Fruit fly (Drosophila melanogaster) whole organism, embryonic: ENCODE measurements around the gene CG17187.

Experiments used
- BEAF-32 ChIP-seq: fragments of 200-800 bp; sonication (Bioruptor generic); optimal IDR thresholded peaks from 3 replicates; lab custom pipeline; 2017; ENCODE audit warnings: missing biosample characterization, missing genetic modification characterization, mild to moderate bottlenecking, moderate library complexity, missing genetic modification reagents
- CG10267 ChIP-seq: fragments of 200-800 bp; sonication (Bioruptor generic); optimal IDR thresholded peaks from 2 replicates; lab custom pipeline; 2018; ENCODE audit warnings: missing biosample characterization, mild to moderate bottlenecking, missing genetic modification characterization, moderate library complexity
- CG11247 ChIP-seq: fragments of 200-800 bp; sonication (Bioruptor generic); IDR thresholded peaks from 2 replicates; pipeline ENCODE4 v1.3.6; 2022; ENCODE audit warnings: missing biosample characterization, missing genetic modification characterization
- CG12659 ChIP-seq: fragments of 200-800 bp; sonication (Bioruptor generic); optimal IDR thresholded peaks from 3 replicates; lab custom pipeline; 2017; ENCODE audit warnings: mild to moderate bottlenecking, missing biosample characterization, missing genetic modification reagents, missing genetic modification characterization
- CG12744 ChIP-seq: fragments of 200-800 bp; sonication (Bioruptor generic); optimal IDR thresholded peaks from 2 replicates; lab custom pipeline; 2016; ENCODE audit warnings: missing biosample characterization, missing genetic modification characterization
- CG14667 ChIP-seq: fragments of 200-800 bp; sonication (Bioruptor generic); IDR thresholded peaks from 2 replicates; pipeline ENCODE4 v1.3.6; 2022; ENCODE audit warnings: missing biosample characterization, missing genetic modification characterization
- CG15601 ChIP-seq: fragments of 200-800 bp; sonication (Bioruptor generic); optimal IDR thresholded peaks from 3 replicates; lab custom pipeline; 2019; ENCODE audit warnings: missing biosample characterization, mild to moderate bottlenecking, missing genetic modification characterization, moderate library complexity
- CG16779 ChIP-seq: fragments of 200-800 bp; sonication (Bioruptor generic); IDR thresholded peaks from 2 replicates; pipeline ENCODE4 v1.3.6; 2022; ENCODE audit warnings: missing biosample characterization, missing genetic modification characterization
- CG17186 ChIP-seq: fragments of 200-800 bp; sonication (Bioruptor generic); optimal IDR thresholded peaks from 3 replicates; lab custom pipeline; 2017; ENCODE audit warnings: missing biosample characterization, missing genetic modification reagents, missing genetic modification characterization
- CG18599 ChIP-seq: fragments of 200-800 bp; sonication (Bioruptor generic); optimal IDR thresholded peaks from 3 replicates; lab custom pipeline; 2017; ENCODE audit warnings: missing biosample characterization, missing genetic modification characterization, mild to moderate bottlenecking, moderate library complexity, missing genetic modification reagents
- CG31365 ChIP-seq: fragments of 200-800 bp; sonication (Bioruptor generic); optimal IDR thresholded peaks from 2 replicates; lab custom pipeline; 2018; ENCODE audit warnings: missing biosample characterization, mild to moderate bottlenecking, missing genetic modification characterization
- CG33213 ChIP-seq: fragments of 200-800 bp; sonication (Bioruptor generic); optimal IDR thresholded peaks from 3 replicates; lab custom pipeline; 2016; ENCODE audit warnings: missing biosample characterization, missing genetic modification characterization
- CG43689 ChIP-seq: fragments of 200-800 bp; sonication (Bioruptor generic); IDR thresholded peaks from 2 replicates; pipeline ENCODE4 v1.3.6; 2022; ENCODE audit warnings: missing biosample characterization, missing genetic modification characterization
- CG4424 ChIP-seq: fragments of 200-800 bp; sonication (Bioruptor generic); optimal IDR thresholded peaks from 3 replicates; lab custom pipeline; 2016; ENCODE audit warnings: missing biosample characterization, missing genetic modification characterization
- CG4730 ChIP-seq: fragments of 200-800 bp; sonication (Bioruptor generic); IDR thresholded peaks from 2 replicates; pipeline ENCODE4 v1.3.6; 2022; ENCODE audit warnings: missing biosample characterization, missing genetic modification characterization
- CG5245 ChIP-seq: fragments of 200-800 bp; sonication (Bioruptor generic); optimal IDR thresholded peaks from 3 replicates; lab custom pipeline; 2016; ENCODE audit warnings: missing biosample characterization, missing genetic modification characterization
- CG6272 ChIP-seq: fragments of 200-800 bp; sonication (Bioruptor generic); IDR thresholded peaks from 2 replicates; pipeline ENCODE4 v1.3.6; 2022; ENCODE audit warnings: missing biosample characterization, missing genetic modification characterization
- CG8290 ChIP-seq, 3 experiments: fragments of 200-800 bp; sonication (Bioruptor generic); optimal IDR thresholded peaks; 2 replicates each; lab custom pipeline; 2016 to 2019; ENCODE audit warnings: missing biosample characterization in 3 of 3, missing genetic modification characterization in 3 of 3, mild to moderate bottlenecking in 2 of 3, moderate library complexity in 1 of 3
- CG8765 ChIP-seq: fragments of 200-800 bp; sonication (Bioruptor generic); IDR thresholded peaks from 2 replicates; pipeline ENCODE4 v1.3.6; 2022; ENCODE audit warnings: missing biosample characterization, missing genetic modification characterization
- CG8944 ChIP-seq: fragments of 200-800 bp; sonication (Bioruptor generic); optimal IDR thresholded peaks from 3 replicates; lab custom pipeline; 2016; ENCODE audit warnings: missing biosample characterization, missing genetic modification characterization
- Deaf1 ChIP-seq: fragments of 200-800 bp; optimal IDR thresholded peaks from 3 replicates; lab custom pipeline; 2019; ENCODE audit warnings: missing biosample characterization, mild to moderate bottlenecking, missing genetic modification characterization, moderate library complexity
- H15 ChIP-seq: fragments of 200-800 bp; sonication (Bioruptor generic); IDR thresholded peaks from 3 replicates; pipeline ENCODE4 v1.3.6; 2022; ENCODE audit warnings: missing biosample characterization, missing genetic modification characterization
- HLH3B ChIP-seq: fragments of 200-800 bp; sonication (Bioruptor generic); IDR thresholded peaks from 2 replicates; pipeline ENCODE4 v1.3.6; 2022; ENCODE audit warnings: missing biosample characterization, missing genetic modification characterization
- Lim3 ChIP-seq: fragments of 200-800 bp; sonication (Bioruptor generic); IDR thresholded peaks from 2 replicates; pipeline ENCODE4 v1.3.6; 2022; ENCODE audit warnings: missing biosample characterization, missing genetic modification characterization
- Nf-YA ChIP-seq: fragments of 200-800 bp; sonication (Bioruptor generic); IDR thresholded peaks from 2 replicates; pipeline ENCODE4 v1.3.6; 2022; ENCODE audit warnings: missing biosample characterization, missing genetic modification characterization
- Ptx1 ChIP-seq: fragments of 200-800 bp; sonication (Bioruptor generic); IDR thresholded peaks from 2 replicates; pipeline ENCODE4 v1.3.6; 2022; ENCODE audit warnings: missing biosample characterization, missing genetic modification characterization
- Rfx ChIP-seq: fragments of 200-800 bp; sonication (Bioruptor generic); IDR thresholded peaks from 2 replicates; pipeline ENCODE4 v1.3.6; 2022; ENCODE audit warnings: missing biosample characterization, missing genetic modification characterization
- Six4 ChIP-seq: fragments of 200-800 bp; sonication (Bioruptor generic); optimal IDR thresholded peaks from 2 replicates; lab custom pipeline; 2016; ENCODE audit warnings: missing biosample characterization, missing genetic modification characterization
- Sry-β ChIP-seq: fragments of 200-800 bp; sonication (Bioruptor generic); optimal IDR thresholded peaks from 2 replicates; lab custom pipeline; 2018; ENCODE audit warnings: missing biosample characterization, mild to moderate bottlenecking, missing genetic modification characterization, moderate library complexity
- Taf1 ChIP-seq: fragments of 200-800 bp; sonication (Bioruptor generic); IDR thresholded peaks from 2 replicates; pipeline ENCODE4 v1.3.6; 2022; ENCODE audit warnings: missing biosample characterization, missing genetic modification characterization
- Tbp ChIP-seq: fragments of >200 bp; optimal IDR thresholded peaks from 2 replicates; lab custom pipeline; 2018; ENCODE audit warnings: missing biosample characterization, missing genetic modification characterization
- ab ChIP-seq: fragments of 200-800 bp; sonication (Bioruptor generic); optimal IDR thresholded peaks from 2 replicates; lab custom pipeline; 2016; ENCODE audit warnings: missing biosample characterization, missing genetic modification characterization
- amos ChIP-seq: fragments of 200-800 bp; sonication (Bioruptor generic); IDR thresholded peaks from 2 replicates; pipeline ENCODE4 v1.3.6; 2022; ENCODE audit warnings: missing biosample characterization, missing genetic modification characterization; ENCODE audit not compliant: partially characterized antibody
- cad ChIP-seq: fragments of >200 bp; optimal IDR thresholded peaks from 2 replicates; lab custom pipeline; 2017; ENCODE audit warnings: missing biosample characterization, missing genetic modification characterization
- cato ChIP-seq: fragments of 200-800 bp; sonication (Bioruptor generic); optimal IDR thresholded peaks from 2 replicates; lab custom pipeline; 2016; ENCODE audit warnings: missing biosample characterization, missing genetic modification characterization, borderline replicate concordance
- ci ChIP-seq: fragments of 200-800 bp; sonication (Bioruptor generic); IDR thresholded peaks from 3 replicates; pipeline ENCODE4 v1.3.6; 2022; ENCODE audit warnings: missing biosample characterization, missing genetic modification characterization
- dpn ChIP-seq, 2 experiments: fragments of 200-800 bp; sonication (Bioruptor generic); optimal IDR thresholded peaks; 3 replicates each; lab custom pipeline; 2016; ENCODE audit warnings: missing biosample characterization in 2 of 2, missing genetic modification characterization in 2 of 2
- ftz-f1 ChIP-seq: fragments of 200-800 bp; sonication (Bioruptor generic); optimal IDR thresholded peaks from 2 replicates; lab custom pipeline; 2016; ENCODE audit warnings: missing biosample characterization, missing genetic modification characterization
- grau ChIP-seq: fragments of 200-800 bp; optimal IDR thresholded peaks from 3 replicates; lab custom pipeline; 2019; ENCODE audit warnings: missing biosample characterization, mild to moderate bottlenecking, missing genetic modification characterization, moderate library complexity
- gsb ChIP-seq: fragments of 200-800 bp; sonication (Bioruptor generic); IDR thresholded peaks from 2 replicates; pipeline ENCODE4 v1.3.6; 2022; ENCODE audit warnings: missing biosample characterization, missing genetic modification characterization
- otp ChIP-seq: fragments of 200-800 bp; sonication (Bioruptor generic); IDR thresholded peaks from 3 replicates; pipeline ENCODE4, ENCODE4 v1.3.6; 2022; ENCODE audit warnings: missing biosample characterization, missing genetic modification characterization
- pnt ChIP-seq: fragments of 200-800 bp; sonication (Bioruptor generic); optimal IDR thresholded peaks from 3 replicates; lab custom pipeline; 2016; ENCODE audit warnings: missing biosample characterization, missing genetic modification characterization
- pros ChIP-seq: fragments of 200-800 bp; sonication (Bioruptor generic); optimal IDR thresholded peaks from 3 replicates; lab custom pipeline; 2019; ENCODE audit warnings: missing biosample characterization, mild to moderate bottlenecking, missing genetic modification characterization, moderate library complexity
- ranshi ChIP-seq: fragments of 200-800 bp; sonication (Bioruptor generic); IDR thresholded peaks from 2 replicates; pipeline ENCODE4 v1.3.6; 2022; ENCODE audit warnings: missing biosample characterization, missing genetic modification characterization
- rib ChIP-seq: fragments of 200-800 bp; sonication (Bioruptor generic); IDR thresholded peaks from 2 replicates; pipeline ENCODE4 v1.3.6; 2022; ENCODE audit warnings: missing biosample characterization, missing genetic modification characterization
- sc ChIP-seq, 3 experiments: fragments of >200 bp in 2 of 3; fragments of 200-800 bp in 1 of 3; sonication (Bioruptor generic) in 1 of 3; optimal IDR thresholded peaks; 2 replicates in 2 of 3; 3 replicates in 1 of 3; lab custom pipeline; 2017; ENCODE audit warnings: mild to moderate bottlenecking in 1 of 3, missing biosample characterization in 1 of 3, missing genetic modification characterization in 1 of 3, missing genetic modification reagents in 1 of 3
- tio ChIP-seq: fragments of 200-800 bp; sonication (Bioruptor generic); optimal IDR thresholded peaks from 2 replicates; lab custom pipeline; 2017; ENCODE audit warnings: missing biosample characterization, missing genetic modification characterization, inconsistent platforms
- trh ChIP-seq: fragments of 200-800 bp; sonication (Bioruptor generic); optimal IDR thresholded peaks from 2 replicates; lab custom pipeline; 2016; ENCODE audit warnings: missing biosample characterization, missing genetic modification characterization
- ttk ChIP-seq: fragments of 200-800 bp; sonication (Bioruptor generic); IDR thresholded peaks from 2 replicates; pipeline ENCODE4 v2.1.2; 2022; ENCODE audit warnings: missing biosample characterization, missing genetic modification characterization
- zen ChIP-seq: fragments of 200-800 bp; sonication (Bioruptor generic); optimal IDR thresholded peaks from 3 replicates; lab custom pipeline; 2018; ENCODE audit warnings: missing biosample characterization, mild to moderate bottlenecking, missing genetic modification characterization, moderate library complexity
- zf30C ChIP-seq: fragments of 200-800 bp; sonication (Bioruptor generic); optimal IDR thresholded peaks from 3 replicates; lab custom pipeline; 2018; ENCODE audit warnings: missing biosample characterization, mild to moderate bottlenecking, missing genetic modification characterization

Gene CG17187

DNA sequence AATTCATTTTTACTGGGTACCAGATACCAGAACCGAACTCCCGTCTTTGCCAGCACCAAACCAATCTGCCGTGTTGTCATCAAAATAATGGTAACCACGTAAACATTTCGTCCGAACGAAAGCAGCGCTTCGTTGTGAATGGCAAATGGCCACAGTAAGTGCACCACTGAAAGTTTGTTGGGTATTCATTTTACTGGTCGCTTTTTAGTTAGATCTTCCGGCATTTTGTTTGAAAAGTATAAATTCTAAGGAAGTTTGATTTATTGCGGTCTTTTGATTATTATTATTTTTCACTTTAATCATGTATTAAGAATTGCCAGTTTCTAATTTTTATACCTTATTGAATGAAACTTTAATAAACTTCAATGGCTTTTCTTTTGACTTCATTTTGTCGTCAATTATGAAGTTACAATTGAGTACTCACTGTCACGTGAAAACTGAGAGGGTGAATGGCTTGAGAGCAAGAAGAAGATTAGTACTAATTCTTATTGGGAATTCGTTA, 17.2 kb downstream of the CG17187 start, which contains the start of gene ZnT86D (continued):
- TF ChIP-seq CG8765 (no peak), Sry-β (GFP tag; lab: Kevin White, UChicago) (peak; percentile 71), CG33213 (no peak), rib (GFP tag; lab: Robert Waterston, UW) (no peak), ranshi (GFP tag; lab: Robert Waterston, UW) (no peak), Ptx1 (peak; percentile 68), BEAF-32 (GFP tag; lab: Kevin White, UChicago) (peak; percentile 44), tio (no peak), CG16779 (GFP tag; lab: Robert Waterston, UW) (no peak), ftz-f1 (no peak), CG5245 (GFP tag; lab: Kevin White, UChicago) (peak; percentile 18), CG12659 (peak; percentile 84), CG14667 (no peak), Six4 (GFP tag; lab: Kevin White, UChicago) (no peak), Tbp (no peak), Deaf1 (tag; lab: Kevin White, UChicago) (peak; percentile 34), zf30C (GFP tag; lab: Kevin White, UChicago) (no peak), CG4424 (GFP tag; lab: Kevin White, UChicago) (peak; percentile 37), sc (optimal IDR thresholded peaks at IDR 0.05; lab: Kevin White, UChicago) (no peak), sc (GFP tag; optimal IDR thresholded peaks at IDR 0.05; lab: Kevin White, UChicago) (peak; percentile 3), CG8290 (GFP tag; optimal IDR thresholded peaks at IDR 0.05; lab: Kevin White, UChicago) (peak; percentile 24), CG8290 (tag; optimal IDR thresholded peaks at IDR 0.05; lab: Kevin White, UChicago) (peak in 1 of 2 experiments; percentile 69), trh (no peak), CG31365 (tag; lab: Kevin White, UChicago) (no peak), CG6272 (GFP tag; lab: Robert Waterston, UW) (no peak), CG15601 (tag; lab: Kevin White, UChicago) (peak; percentile 66), gsb (GFP tag; lab: Robert Waterston, UW) (no peak), cad (no peak), otp (GFP tag; lab: Robert Waterston, UW) (no peak), ttk (no peak), ci (GFP tag; lab: Robert Waterston, UW) (0 out of 3 replicates have a peak, but pooled peaks have one; percentile 55), H15 (GFP tag; lab: Robert Waterston, UW) (no peak), pnt (GFP tag; lab: Kevin White, UChicago) (peak; percentile 22), CG10267 (peak; percentile 54), Nf-YA (GFP tag; lab: Robert Waterston, UW) (no peak), CG18599 (peak; percentile 78), CG17186 (GFP tag; lab: Kevin White, UChicago) (no peak), dpn (GFP tag; optimal IDR thresholded peaks at IDR 0.05; lab: Kevin White, UChicago) (peak; percentile 44 to 47), Lim3 (GFP tag; lab: Robert Waterston, UW) (no peak), cato (GFP tag; lab: Kevin White, UChicago) (no peak), CG11247 (no peak), CG12744 (GFP tag; lab: Kevin White, UChicago) (peak; percentile 1), CG4730 (no peak), HLH3B (GFP tag; lab: Robert Waterston, UW) (no peak), Rfx (GFP tag; lab: Robert Waterston, UW) (peak; percentile 61), zen (tag; lab: Kevin White, UChicago) (peak; percentile 40), ab (GFP tag; lab: Kevin White, UChicago) (no peak), Taf1 (GFP tag; lab: Robert Waterston, UW) (no peak), pros (GFP tag; lab: Kevin White, UChicago) (peak; percentile 40), CG43689 (GFP tag; lab: Robert Waterston, UW) (no peak), grau (peak; percentile 99), CG8944 (GFP tag; lab: Kevin White, UChicago) (peak; percentile 4), amos (no peak; the same call in 1 of the 2 replicates)
